Fruit fly (Drosophila melanogaster) whole organism: Measurements from ENCODE around the gene woc.

Experiments
- EcR ChIP-seq, 2 experiments: fragments of >200 bp; optimal IDR thresholded peaks; 2 replicates each; lab custom pipeline; 2017; ENCODE audit warnings: missing biosample characterization in 2 of 2, missing genetic modification characterization in 2 of 2, missing genetic modification reagents in 2 of 2
- pan ChIP-seq: fragments of >200 bp; optimal IDR thresholded peaks from 2 replicates; lab custom pipeline; 2017
- usp ChIP-seq: fragments of >200 bp; optimal IDR thresholded peaks from 2 replicates; lab custom pipeline; 2017; ENCODE audit warnings: missing biosample characterization, missing genetic modification characterization, mixed read lengths

DNA sequence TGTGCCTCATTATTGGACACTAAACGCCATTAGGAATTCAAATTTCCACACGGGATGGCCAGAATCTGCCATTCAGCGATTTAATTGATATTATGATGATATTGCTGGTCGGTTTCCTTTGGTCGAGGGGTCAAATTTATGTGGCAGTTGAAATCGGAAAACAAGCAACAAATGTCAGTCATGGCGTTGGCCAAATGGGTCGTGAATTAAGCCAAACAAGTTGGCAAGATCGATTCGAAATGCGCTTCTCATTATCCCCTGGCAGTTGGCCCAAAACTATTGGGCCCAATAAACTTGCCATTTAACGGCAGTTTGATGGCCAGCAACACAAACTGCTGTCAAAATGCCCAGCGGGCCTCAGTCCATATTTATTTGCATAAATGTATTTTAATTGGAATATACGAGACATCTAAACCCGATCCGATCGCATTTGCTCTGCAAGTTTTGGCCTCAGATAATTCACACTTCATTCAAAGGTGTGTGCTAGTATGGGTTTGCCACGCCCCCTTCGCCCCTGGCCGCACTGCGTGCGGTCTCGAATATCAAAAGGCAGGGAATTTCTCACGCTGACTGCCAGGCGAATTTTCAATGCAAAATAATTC, 50.8 kb downstream of the woc start:
- TF ChIP-seq pan (lab: Kevin White, UChicago): no peak
- no peak for TF ChIP-seq EcR (GFP tag; optimal IDR thresholded peaks at IDR 0.05; lab: Kevin White, UChicago)
- no peak for TF ChIP-seq usp (GFP tag; lab: Kevin White, UChicago)
